Worm (Caenorhabditis elegans) whole organism, mixed stage, embryonic: ENCODE data around the gene twk-39.

ENCODE experiments used
- blmp-1 ChIP-seq: fragments of 150-350 bp; optimal IDR thresholded peaks from 2 replicates; lab custom pipeline; 2014; ENCODE audit warnings: missing biosample characterization, missing genetic modification characterization
- ces-1 ChIP-seq: fragments of 150-350 bp; optimal IDR thresholded peaks from 2 replicates; lab custom pipeline; 2014; ENCODE audit warnings: missing biosample characterization, missing genetic modification reagents, missing genetic modification characterization
- elt-1 ChIP-seq: sonication (generic microtip); optimal IDR thresholded peaks from 2 replicates; lab custom pipeline; 2017; ENCODE audit warnings: missing genetic modification characterization, mild to moderate bottlenecking, missing compliant biosample characterization, antibody characterized with exemption, moderate library complexity, borderline replicate concordance; ENCODE audit not compliant: insufficient read depth
- elt-3 ChIP-seq: fragments of 150-350 bp; optimal IDR thresholded peaks from 2 replicates; lab custom pipeline; 2014; ENCODE audit warnings: missing biosample characterization, missing genetic modification characterization
- lin-13 ChIP-seq: fragments of 150-350 bp; optimal IDR thresholded peaks from 2 replicates; lab custom pipeline; 2014; ENCODE audit warnings: missing biosample characterization, missing genetic modification characterization
- nhr-237 ChIP-seq: fragments of 150-350 bp; optimal IDR thresholded peaks from 2 replicates; lab custom pipeline; 2014; ENCODE audit warnings: missing biosample characterization, missing genetic modification characterization
- pha-4 ChIP-seq: fragments of 150-350 bp; optimal IDR thresholded peaks from 2 replicates; lab custom pipeline; 2018; ENCODE audit warnings: missing biosample characterization, missing genetic modification reagents, missing genetic modification characterization
- snpc-4 ChIP-seq: fragments of 150-350 bp; optimal IDR thresholded peaks from 2 replicates; lab custom pipeline; 2014; ENCODE audit warnings: missing biosample characterization, missing genetic modification characterization

DNA sequence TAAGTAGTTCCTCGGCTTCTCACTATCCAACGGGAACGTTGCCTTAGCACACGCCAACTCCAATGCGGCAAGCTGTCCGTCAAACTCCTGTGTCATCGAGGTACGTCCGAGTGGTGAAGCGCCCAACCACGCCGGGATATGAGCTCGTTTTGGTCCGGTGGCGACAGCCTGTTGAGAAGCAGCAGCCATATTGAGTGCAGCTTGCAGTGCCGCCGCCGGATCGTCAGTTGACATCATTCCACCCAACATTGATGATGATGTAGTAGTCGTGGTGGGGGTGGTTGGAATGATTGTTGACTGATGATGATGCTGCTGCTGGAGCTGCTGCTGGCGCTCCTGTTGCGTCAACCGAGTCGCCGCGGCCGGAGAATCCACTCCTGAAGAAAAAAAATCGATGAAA, 37.9 kb downstream of the twk-39 start:
- TF ChIP-seq ces-1 (GFP tag; lab: Kevin White, UChicago) (no peak), elt-1 (tag; lab: Kevin White, UChicago) (no peak), nhr-237 (no peak), blmp-1 (tag; lab: Kevin White, UChicago) (no peak), lin-13 (no peak), snpc-4 (tag; lab: Kevin White, UChicago) (no peak), pha-4 (tag; lab: Kevin White, UChicago) (no peak), elt-3 (no peak)
